Fruit fly (Drosophila melanogaster): ENCODE results near the gene Rnf11.

The Rnf11 gene

dm6 chr4:307931-308330, 6.8 kb upstream of the Rnf11 start, which contains the start of gene Rad23 (continued):
- TF ChIP-seq CG10267 (tag; optimal IDR thresholded peaks at IDR 0.05) (peak; percentile 32), CG6813 (GFP tag; optimal IDR thresholded peaks at IDR 0.05) (no peak), CG12659 (GFP tag; optimal IDR thresholded peaks at IDR 0.05) (peak; percentile 75), shn (GFP tag; optimal IDR thresholded peaks at IDR 0.05) (no peak), CG3847 (GFP tag; IDR thresholded peaks at IDR 0.05) (no peak), CG16813 (GFP tag; IDR thresholded peaks at IDR 0.05; ENCODE audit: partially characterized antibody) (no peak), nmo (GFP tag; optimal IDR thresholded peaks at IDR 0.05) (peak; percentile 63), Fer2 (tag; optimal IDR thresholded peaks at IDR 0.05) (no peak), CG15073 (GFP tag; optimal IDR thresholded peaks at IDR 0.05) (no peak), crc (GFP tag; optimal IDR thresholded peaks at IDR 0.05) (no peak), NC2β (GFP tag; optimal IDR thresholded peaks at IDR 0.05) (peak; percentile 7), knrl (GFP tag; IDR thresholded peaks at IDR 0.05; ENCODE audit: partially characterized antibody) (no peak), CG32772 (GFP tag; IDR thresholded peaks at IDR 0.05) (no peak), crp (GFP tag; optimal IDR thresholded peaks at IDR 0.05) (no peak), CG18262 (tag; optimal IDR thresholded peaks at IDR 0.05) (peak; percentile 12), CG7839 (tag; optimal IDR thresholded peaks at IDR 0.05) (no peak), al (GFP tag; IDR thresholded peaks at IDR 0.05) (no peak), Usf (GFP tag; optimal IDR thresholded peaks at IDR 0.05) (no peak), NC2α (GFP tag; optimal IDR thresholded peaks at IDR 0.05) (no peak), psq (GFP tag; optimal IDR thresholded peaks at IDR 0.05) (no peak), phol (tag; optimal IDR thresholded peaks at IDR 0.05) (peak; percentile 67), pzg (GFP tag; optimal IDR thresholded peaks at IDR 0.05) (peak; percentile 84), Dad (GFP tag; optimal IDR thresholded peaks at IDR 0.05) (no peak), ap (GFP tag; IDR thresholded peaks at IDR 0.05) (no peak), CG4404 (GFP tag; IDR thresholded peaks at IDR 0.05) (no peak), CG14441 (GFP tag; IDR thresholded peaks at IDR 0.05) (no peak), pum (GFP tag; optimal IDR thresholded peaks at IDR 0.05) (no peak), Hr78 (GFP tag; optimal IDR thresholded peaks at IDR 0.05) (peak in 1 of 2 experiments; percentile 32), Ets65A (GFP tag) (no peak), CG32532 (GFP tag; IDR thresholded peaks at IDR 0.05) (no peak), seq (GFP tag; IDR thresholded peaks at IDR 0.05) (no peak), Rfx (GFP tag; IDR thresholded peaks at IDR 0.05) (no peak), CG7928 (GFP tag; optimal IDR thresholded peaks at IDR 0.05) (no peak), Deaf1 (tag; optimal IDR thresholded peaks at IDR 0.05) (no peak), lola (GFP tag; optimal IDR thresholded peaks at IDR 0.05) (peak in 1 of 3 experiments; percentile 66), run (tag; optimal IDR thresholded peaks at IDR 0.05) (no peak), CG34224 (GFP tag; IDR thresholded peaks at IDR 0.05; ENCODE audit: partially characterized antibody) (no peak), stc (GFP tag; IDR thresholded peaks at IDR 0.05) (no peak), Asciz (GFP tag; optimal IDR thresholded peaks at IDR 0.05) (no peak), ind (GFP tag; optimal IDR thresholded peaks at IDR 0.05) (no peak), da (GFP tag; optimal IDR thresholded peaks at IDR 0.05) (no peak), kni (GFP tag; optimal IDR thresholded peaks at IDR 0.05) (no peak), CG16815 (GFP tag; optimal IDR thresholded peaks at IDR 0.05) (no peak), gem (tag; optimal IDR thresholded peaks at IDR 0.05) (peak; percentile 52), CG12299 (tag; optimal IDR thresholded peaks at IDR 0.05) (no peak), ERR (GFP tag; optimal IDR thresholded peaks at IDR 0.05) (no peak), CG8281 (tag; optimal IDR thresholded peaks at IDR 0.05) (no peak), CG4360 (GFP tag; IDR thresholded peaks at IDR 0.05) (no peak), CG17802 (tag; optimal IDR thresholded peaks at IDR 0.05) (peak; percentile 98), PHDP (tag; optimal IDR thresholded peaks at IDR 0.05) (no peak), usp (GFP tag; optimal IDR thresholded peaks at IDR 0.05) (no peak)
